Fruit fly (Drosophila melanogaster): ENCODE data around the gene osp.

Gene osp

DNA sequence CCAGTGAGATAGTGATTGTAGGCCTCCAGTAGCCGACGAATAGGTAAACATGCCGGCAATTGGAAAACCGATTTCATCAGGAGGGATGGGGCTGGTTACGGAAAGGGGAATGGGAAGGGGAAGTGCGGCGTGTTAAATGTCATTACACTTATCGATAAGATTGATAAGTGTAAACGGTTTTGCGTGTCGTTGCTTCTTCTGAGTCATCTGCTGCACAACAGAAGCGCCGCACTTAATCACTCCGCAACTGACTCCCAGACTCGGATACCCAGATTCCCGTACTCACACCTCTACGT lies 134.6 kb downstream of the osp start:
- TF ChIP-seq usp (GFP tag; optimal IDR thresholded peaks at IDR 0.05) (no peak), psq (optimal IDR thresholded peaks at IDR 0.05) (no peak), Dll (optimal IDR thresholded peaks at IDR 0.05) (no peak), CG8478 (optimal IDR thresholded peaks at IDR 0.05) (no peak), EcR (GFP tag; optimal IDR thresholded peaks at IDR 0.05) (no peak)

DNA sequence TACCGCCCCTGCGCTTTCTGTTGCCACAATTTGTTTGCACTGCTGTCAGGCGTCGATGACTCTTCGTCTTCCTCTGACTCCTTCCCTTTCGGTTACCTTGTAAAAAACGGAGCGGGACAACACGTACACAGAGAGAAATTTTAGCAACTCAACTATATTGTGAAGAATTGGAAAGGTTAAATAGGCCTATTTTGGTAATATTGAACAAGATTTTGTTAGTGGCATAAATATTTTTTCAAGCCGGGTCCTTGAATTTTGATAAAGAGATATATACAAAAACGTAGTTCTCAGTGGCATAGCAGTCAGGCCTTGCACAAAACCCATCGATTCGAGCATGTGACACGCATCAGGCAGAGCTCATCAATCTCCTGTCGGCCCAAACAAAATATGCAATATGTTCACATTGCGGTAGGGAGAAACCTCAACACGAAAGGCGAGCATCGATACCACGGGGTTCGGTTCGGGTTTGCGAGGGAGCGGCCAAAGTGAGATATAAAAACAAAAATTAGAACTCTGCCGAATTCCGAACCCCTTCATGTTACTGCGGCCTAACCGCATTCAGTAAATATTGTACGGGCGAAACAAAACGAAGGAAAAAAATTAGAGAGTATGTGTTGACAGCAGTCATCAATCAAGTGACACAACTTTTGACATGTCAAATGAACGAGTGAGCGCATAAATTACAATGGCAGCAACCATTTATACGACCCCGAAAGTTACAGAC lies 135.1 kb downstream of the osp start:
- TF ChIP-seq Dll (optimal IDR thresholded peaks at IDR 0.05), result no peak
- TF ChIP-seq EcR (GFP tag; optimal IDR thresholded peaks at IDR 0.05), result no peak
- TF ChIP-seq pan (optimal IDR thresholded peaks at IDR 0.05), result no peak
- TF ChIP-seq CG8478 (optimal IDR thresholded peaks at IDR 0.05), result no peak
- no peak for TF ChIP-seq psq (optimal IDR thresholded peaks at IDR 0.05)
- TF ChIP-seq usp (GFP tag; optimal IDR thresholded peaks at IDR 0.05), result no peak

DNA sequence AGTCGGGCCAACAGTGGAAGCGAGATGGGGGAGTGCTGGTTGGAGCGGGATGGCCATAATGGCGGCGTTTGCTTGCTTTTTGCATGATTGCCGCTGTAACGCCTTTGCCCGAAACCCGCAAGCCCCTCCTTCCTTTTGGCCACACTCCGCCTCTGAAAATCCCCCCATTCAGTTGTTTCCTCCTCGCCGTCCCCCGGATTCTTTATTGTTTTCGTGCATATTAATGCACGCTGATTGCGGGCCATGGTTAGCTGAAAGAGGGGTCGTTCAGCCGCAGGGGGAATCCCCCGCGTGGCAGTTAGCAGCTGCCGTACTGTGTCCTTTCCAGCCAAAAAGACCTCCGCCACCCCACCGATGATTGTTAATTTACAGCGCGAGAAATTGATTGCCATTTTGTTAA lies 136.3 kb downstream of the osp start:
- TF ChIP-seq pan (optimal IDR thresholded peaks at IDR 0.05) (no peak), Dll (optimal IDR thresholded peaks at IDR 0.05) (peak; percentile 12)

DNA sequence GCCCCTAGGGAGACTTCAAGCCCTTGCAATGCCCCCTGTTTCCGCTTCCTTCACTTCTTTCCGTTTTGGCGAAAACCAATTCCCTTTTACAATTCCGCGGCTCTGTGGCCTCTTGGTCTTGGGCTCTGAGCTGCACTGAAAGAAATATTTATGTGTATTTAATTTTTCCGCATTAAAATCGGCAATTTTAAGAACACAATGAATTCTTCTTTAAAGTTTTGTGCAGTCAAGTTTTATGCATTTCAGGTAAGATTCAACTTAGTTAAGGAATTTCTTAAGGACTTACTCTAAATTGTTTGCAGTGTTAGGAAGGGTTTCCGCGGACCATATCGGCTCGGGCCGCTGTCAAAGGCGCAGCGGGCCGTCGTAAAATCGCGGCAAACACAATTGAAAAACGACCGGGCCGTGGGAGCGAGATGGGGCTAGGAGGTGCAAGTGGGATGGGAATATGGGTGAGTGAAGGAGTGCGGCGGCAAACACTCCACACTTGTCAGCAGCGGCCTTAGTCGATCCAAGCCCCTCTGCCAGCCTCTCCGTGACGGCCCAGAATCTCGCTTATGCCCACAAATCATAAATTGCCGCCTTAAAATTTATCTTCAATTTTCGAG lies 136.9 kb downstream of the osp start:
- TF ChIP-seq pan (optimal IDR thresholded peaks at IDR 0.05), result no peak
- no peak for TF ChIP-seq EcR (GFP tag; optimal IDR thresholded peaks at IDR 0.05)
- TF ChIP-seq usp (GFP tag; optimal IDR thresholded peaks at IDR 0.05), result no peak
- TF ChIP-seq CG8478 (optimal IDR thresholded peaks at IDR 0.05), result no peak
- TF ChIP-seq Dll (optimal IDR thresholded peaks at IDR 0.05), result no peak
- TF ChIP-seq psq (optimal IDR thresholded peaks at IDR 0.05), result no peak

DNA sequence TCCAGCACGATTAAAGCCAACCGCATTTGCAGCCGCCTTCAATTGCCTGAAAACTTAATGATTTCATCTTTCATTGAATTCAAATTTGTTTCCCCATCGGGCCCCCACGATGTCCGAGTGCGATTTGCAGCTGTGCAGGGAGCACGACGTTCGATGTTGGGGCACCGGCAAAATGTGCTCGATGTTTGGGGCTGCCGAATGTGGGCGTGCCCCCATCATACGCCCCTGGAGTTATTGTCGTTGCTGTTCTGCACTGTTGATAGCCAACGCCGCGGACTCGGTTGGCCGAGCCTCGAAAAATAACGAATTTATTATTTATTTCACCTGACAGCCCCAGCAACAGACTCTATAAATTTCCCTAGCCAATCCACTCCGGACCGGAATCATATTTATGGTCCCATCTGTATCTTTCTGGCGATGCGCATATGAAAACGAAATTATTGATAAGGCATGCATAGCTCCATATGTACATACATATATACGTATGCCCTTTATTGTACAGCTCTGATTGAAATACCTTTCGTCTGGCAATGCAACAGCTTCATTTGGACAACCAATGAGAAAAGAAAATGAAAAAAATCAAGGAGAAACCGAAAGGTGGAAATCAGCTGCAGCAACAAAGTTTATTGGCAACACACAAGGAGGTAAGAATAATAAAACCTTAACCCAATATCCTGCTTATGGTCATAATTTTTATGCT lies 138.3 kb downstream of the osp start:
- TF ChIP-seq usp (GFP tag; optimal IDR thresholded peaks at IDR 0.05) (no peak), Dll (optimal IDR thresholded peaks at IDR 0.05) (no peak), pan (optimal IDR thresholded peaks at IDR 0.05) (no peak), CG8478 (optimal IDR thresholded peaks at IDR 0.05) (no peak), psq (optimal IDR thresholded peaks at IDR 0.05) (no peak), EcR (GFP tag; optimal IDR thresholded peaks at IDR 0.05) (no peak)

All from whole organism.